Fruit fly (Drosophila melanogaster): ENCODE measurements around the gene Polr2G.

Polr2G gene

DNA sequence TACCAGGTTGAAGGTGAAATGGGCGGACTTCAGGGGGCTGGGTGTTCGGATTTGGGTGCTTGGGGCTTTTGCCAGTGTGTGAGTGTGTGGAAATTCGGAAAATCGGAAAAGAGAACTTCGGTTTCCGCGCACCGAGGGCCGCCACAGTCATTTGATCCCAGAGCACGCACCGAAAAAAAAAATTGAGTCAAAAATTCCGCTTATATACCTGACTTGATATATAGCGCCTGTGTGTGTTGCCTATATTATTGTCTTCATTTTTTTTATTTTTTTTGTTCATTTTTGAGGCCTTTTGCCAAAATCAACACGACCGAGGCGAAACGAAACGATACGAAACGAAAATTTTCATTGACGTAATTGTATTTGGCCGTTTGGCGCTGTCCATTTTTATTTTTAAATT is 45.8 kb downstream of the Polr2G start:
- no peak for TF ChIP-seq CG17801 (GFP tag; optimal IDR thresholded peaks at IDR 0.05; ENCODE audit: partially characterized antibody)
